Worm (Caenorhabditis elegans) whole organism, mixed stage, embryonic: Measurements from ENCODE around the gene acr-10.

Experiments
- ceh-39 ChIP-seq: fragments of 150-350 bp; optimal IDR thresholded peaks from 2 replicates; lab custom pipeline; 2014; ENCODE audit warnings: missing biosample characterization, missing genetic modification characterization
- elt-1 ChIP-seq: sonication (generic microtip); optimal IDR thresholded peaks from 2 replicates; lab custom pipeline; 2017; ENCODE audit warnings: missing genetic modification characterization, mild to moderate bottlenecking, missing compliant biosample characterization, antibody characterized with exemption, moderate library complexity, borderline replicate concordance; ENCODE audit not compliant: insufficient read depth
- mep-1 ChIP-seq: fragments of 150-350 bp; optimal IDR thresholded peaks from 2 replicates; lab custom pipeline; 2017; ENCODE audit warnings: missing biosample characterization, missing genetic modification reagents, missing genetic modification characterization, inconsistent platforms
- nhr-28 ChIP-seq: fragments of 150-350 bp; optimal IDR thresholded peaks from 2 replicates; lab custom pipeline; 2014; ENCODE audit warnings: missing biosample characterization, missing genetic modification characterization
- sem-2 ChIP-seq: fragments of 200-800 bp; sonication (Bioruptor generic); optimal IDR thresholded peaks from 2 replicates; lab custom pipeline; 2018; ENCODE audit warnings: mild to moderate bottlenecking, missing genetic modification characterization, missing compliant biosample characterization
- sptf-1 ChIP-seq: sonication (generic microtip); optimal IDR thresholded peaks from 2 replicates; lab custom pipeline; 2017; ENCODE audit warnings: mild to moderate bottlenecking, missing genetic modification characterization, moderate library complexity, missing compliant biosample characterization
- ztf-11 ChIP-seq: fragments of 150-350 bp; optimal IDR thresholded peaks from 2 replicates; lab custom pipeline; 2014; ENCODE audit warnings: missing biosample characterization, missing genetic modification characterization

ce11 chrX:3982370-3982769, 39.7 kb upstream of the acr-10 start:
- no peak for TF ChIP-seq sptf-1 (tag; lab: Kevin White, UChicago)
- TF ChIP-seq ztf-11 (tag; lab: Kevin White, UChicago) = no peak
- TF ChIP-seq ceh-39 = no peak
- no peak for TF ChIP-seq nhr-28 (tag; lab: Kevin White, UChicago)
- TF ChIP-seq sem-2 (GFP tag; lab: Kevin White, UChicago) = no peak
- TF ChIP-seq elt-1 (tag; lab: Kevin White, UChicago) = no peak
- no peak for TF ChIP-seq mep-1
